Worm (Caenorhabditis elegans): ENCODE data around the gene R11D1.3.

ce11 chrV:12711999-12712398, at the start of gene R11D1.3:
- TF ChIP-seq nhr-76 (tag; optimal IDR thresholded peaks at IDR 0.05) (no peak), elt-2 (tag; optimal IDR thresholded peaks at IDR 0.05) (no peak)
